Fruit fly (Drosophila melanogaster) whole organism, wandering third instar larva: Measurements from ENCODE around the gene CG13705.

Source experiments
- Abd-B ChIP-seq: fragments of >200 bp; optimal IDR thresholded peaks from 2 replicates; lab custom pipeline; 2017; ENCODE audit warnings: missing biosample characterization, missing genetic modification characterization
- Dfd ChIP-seq: fragments of >200 bp; optimal IDR thresholded peaks from 2 replicates; lab custom pipeline; 2017; ENCODE audit warnings: missing biosample characterization, missing genetic modification characterization
- HLH106 ChIP-seq: fragments of 200-800 bp; optimal IDR thresholded peaks from 3 replicates; lab custom pipeline; 2019; ENCODE audit warnings: missing biosample characterization, mild to moderate bottlenecking, missing genetic modification characterization, moderate library complexity
- br ChIP-seq: fragments of 200-800 bp; sonication (Bioruptor generic); optimal IDR thresholded peaks from 2 replicates; lab custom pipeline; 2016; ENCODE audit warnings: missing biosample characterization, missing genetic modification characterization
- jim ChIP-seq: fragments of 175-275, 200-325 bp; sonication (Bioruptor generic); optimal IDR thresholded peaks from 2 replicates; lab custom pipeline; 2016; ENCODE audit warnings: missing biosample characterization, mild to moderate bottlenecking, missing genetic modification characterization
- sv ChIP-seq: fragments of 200-800 bp; sonication (Bioruptor generic); optimal IDR thresholded peaks from 3 replicates; lab custom pipeline; 2016; ENCODE audit warnings: missing biosample characterization, missing genetic modification characterization
- usp ChIP-seq: fragments of >200 bp; optimal IDR thresholded peaks from 2 replicates; lab custom pipeline; 2017; ENCODE audit warnings: missing biosample characterization, missing genetic modification characterization

dm6 chr3L:4860969-4861368 is 35.7 kb upstream of the CG13705 start, which contains the start of gene Dnah3:
- TF ChIP-seq HLH106 (tag; lab: Kevin White, UChicago), result no peak
- no peak for TF ChIP-seq jim
- TF ChIP-seq usp (GFP tag; lab: Kevin White, UChicago), result no peak
- TF ChIP-seq br (GFP tag; lab: Kevin White, UChicago), result no peak
- no peak for TF ChIP-seq Dfd
- TF ChIP-seq Abd-B (GFP tag; lab: Kevin White, UChicago), result no peak
- TF ChIP-seq sv (GFP tag; lab: Kevin White, UChicago), result no peak
